Worm (Caenorhabditis elegans) whole organism, L1 larva: ENCODE measurements around the gene srx-34.

ENCODE experiments used
- C04F5.9 ChIP-seq: sonication (generic microtip); optimal IDR thresholded peaks from 2 replicates; lab custom pipeline; 2016; ENCODE audit warnings: missing genetic modification characterization, missing compliant biosample characterization
- C16A3.4 ChIP-seq: fragments of 150-350 bp; optimal IDR thresholded peaks from 2 replicates; lab custom pipeline; 2014; ENCODE audit warnings: missing biosample characterization, missing genetic modification characterization
- C34B4.2 ChIP-seq: sonication (generic microtip); optimal IDR thresholded peaks from 2 replicates; lab custom pipeline; 2017; ENCODE audit warnings: mild to moderate bottlenecking, missing genetic modification characterization, missing compliant biosample characterization
- alr-1 ChIP-seq: fragments of 200-800 bp; sonication (Bioruptor generic); optimal IDR thresholded peaks from 2 replicates; lab custom pipeline; 2018; ENCODE audit warnings: borderline replicate concordance, mild to moderate bottlenecking, missing genetic modification characterization, missing compliant biosample characterization
- aly-2 ChIP-seq: fragments of 150-350 bp; optimal IDR thresholded peaks from 2 replicates; lab custom pipeline; 2014; ENCODE audit warnings: missing biosample characterization, missing genetic modification characterization
- ama-1 ChIP-seq: fragments of 150-350 bp; optimal IDR thresholded peaks from 2 replicates; lab custom pipeline; 2014
- blmp-1 ChIP-seq: fragments of 150-350 bp; optimal IDR thresholded peaks from 2 replicates; lab custom pipeline; 2014; ENCODE audit warnings: missing biosample characterization, missing genetic modification characterization
- ceh-8 ChIP-seq: fragments of 200-800 bp; sonication (Bioruptor generic); optimal IDR thresholded peaks from 2 replicates; lab custom pipeline; 2018; ENCODE audit warnings: mild to moderate bottlenecking, missing genetic modification characterization, moderate library complexity, missing compliant biosample characterization
- ceh-88 ChIP-seq: fragments of 200-800 bp; sonication (Bioruptor generic); IDR thresholded peaks from 2 replicates; pipeline ENCODE4 v1.3.6; 2022; ENCODE audit warnings: missing genetic modification characterization, missing compliant biosample characterization
- dpl-1 ChIP-seq, 3 experiments: fragments of 150-350 bp in 2 of 3; sonication (generic microtip) in 1 of 3; optimal IDR thresholded peaks; 2 replicates each; lab custom pipeline; 2014 to 2017; ENCODE audit warnings: missing biosample characterization in 3 of 3, missing genetic modification characterization in 3 of 3, missing genetic modification reagents in 3 of 3
- dsc-1 ChIP-seq: sonication (generic microtip); optimal IDR thresholded peaks from 2 replicates; lab custom pipeline; 2016; ENCODE audit warnings: mild to moderate bottlenecking, missing genetic modification characterization, missing compliant biosample characterization
- efl-1 ChIP-seq, 4 experiments: fragments of 150-350 bp; optimal IDR thresholded peaks in 3 of 4; peaks in 1 of 4; 1 replicate in 1 of 4; 2 replicates in 3 of 4; lab custom pipeline; 2014; ENCODE audit warnings: missing biosample characterization in 2 of 4, missing genetic modification characterization in 2 of 4, missing genetic modification reagents in 2 of 4
- egl-13 ChIP-seq: sonication (generic microtip); optimal IDR thresholded peaks from 2 replicates; lab custom pipeline; 2016; ENCODE audit warnings: missing genotype, missing genetic modification reagents, missing genetic modification characterization, missing compliant biosample characterization
- elt-2 ChIP-seq: sonication (generic microtip); optimal IDR thresholded peaks from 2 replicates; lab custom pipeline; 2016; ENCODE audit warnings: missing genetic modification characterization, mild to moderate bottlenecking, inconsistent platforms, missing compliant biosample characterization, missing genetic modification reagents
- elt-3 ChIP-seq, 6 experiments: fragments of 150-350 bp in 1 of 6; sonication (generic microtip); optimal IDR thresholded peaks; 2 replicates each; lab custom pipeline; 2017 to 2018; ENCODE audit warnings: missing biosample characterization in 6 of 6, missing genetic modification characterization in 6 of 6, inconsistent platforms in 1 of 6
- ets-5 ChIP-seq: fragments of 200-800 bp; sonication (Bioruptor generic); IDR thresholded peaks from 2 replicates; pipeline ENCODE4 v1.3.6; 2022; ENCODE audit warnings: missing genetic modification characterization, missing compliant biosample characterization
- fos-1 ChIP-seq: fragments of 150-350 bp; optimal IDR thresholded peaks from 2 replicates; lab custom pipeline; 2014; ENCODE audit warnings: missing biosample characterization, missing genetic modification characterization
- irx-1 ChIP-seq: sonication (generic microtip); optimal IDR thresholded peaks from 2 replicates; lab custom pipeline; 2016; ENCODE audit warnings: missing genetic modification characterization, missing compliant biosample characterization
- jun-1 ChIP-seq: fragments of 150-350 bp; optimal IDR thresholded peaks from 2 replicates; lab custom pipeline; 2014; ENCODE audit warnings: missing biosample characterization, missing genetic modification reagents, missing genetic modification characterization
- lin-13 ChIP-seq: fragments of 150-350 bp; optimal IDR thresholded peaks from 2 replicates; lab custom pipeline; 2014; ENCODE audit warnings: missing biosample characterization, missing genetic modification reagents, missing genetic modification characterization
- lin-14 ChIP-seq: fragments of 200-800 bp; sonication (Bioruptor generic); optimal IDR thresholded peaks from 2 replicates; lab custom pipeline; 2018; ENCODE audit warnings: mild to moderate bottlenecking, missing genetic modification characterization, moderate library complexity, missing compliant biosample characterization
- lin-35 ChIP-seq, 2 experiments: fragments of 150-350 bp; optimal IDR thresholded peaks; 2 replicates each; lab custom pipeline; 2014; ENCODE audit warnings: missing biosample characterization in 2 of 2, missing genetic modification characterization in 2 of 2, missing genetic modification reagents in 2 of 2
- lin-39 ChIP-seq: fragments of 150-350 bp; optimal IDR thresholded peaks from 2 replicates; lab custom pipeline; 2014; ENCODE audit warnings: missing biosample characterization, missing genetic modification reagents, missing genetic modification characterization
- lsy-2 ChIP-seq, 2 experiments: fragments of 150-350 bp; optimal IDR thresholded peaks; 2 replicates each; lab custom pipeline; 2014; ENCODE audit warnings: missing biosample characterization in 2 of 2, missing genetic modification characterization in 2 of 2
- mdl-1 ChIP-seq, 2 experiments: fragments of 150-350 bp; optimal IDR thresholded peaks; 2 replicates each; lab custom pipeline; 2014 to 2017; ENCODE audit warnings: missing biosample characterization in 2 of 2, missing genetic modification characterization in 2 of 2, inconsistent platforms in 1 of 2
- mep-1 ChIP-seq: fragments of 150-350 bp; optimal IDR thresholded peaks from 2 replicates; lab custom pipeline; 2014; ENCODE audit warnings: missing biosample characterization, missing genetic modification characterization
- nhr-11 ChIP-seq: fragments of 150-350 bp; optimal IDR thresholded peaks from 2 replicates; lab custom pipeline; 2014; ENCODE audit warnings: missing biosample characterization, missing genetic modification characterization
- nhr-12 ChIP-seq: sonication (generic microtip); optimal IDR thresholded peaks from 2 replicates; lab custom pipeline; 2017; ENCODE audit warnings: missing biosample characterization, missing genetic modification characterization
- nhr-19 ChIP-seq: fragments of 200-800 bp; sonication (Bioruptor generic); conservative IDR thresholded peaks from 2 replicates; pipeline ENCODE4 v1.3.6; 2022; ENCODE audit warnings: missing genetic modification characterization, missing compliant biosample characterization
- nhr-20 ChIP-seq: sonication (generic microtip); optimal IDR thresholded peaks from 2 replicates; lab custom pipeline; 2016; ENCODE audit warnings: mild to moderate bottlenecking, missing genetic modification characterization, missing compliant biosample characterization
- nhr-28 ChIP-seq: fragments of 150-350 bp; optimal IDR thresholded peaks from 2 replicates; lab custom pipeline; 2014; ENCODE audit warnings: missing biosample characterization, missing genetic modification characterization
- nhr-47 ChIP-seq: sonication (generic microtip); optimal IDR thresholded peaks from 2 replicates; lab custom pipeline; 2016; ENCODE audit warnings: mild to moderate bottlenecking, missing genetic modification characterization, moderate library complexity, missing compliant biosample characterization
- nhr-71 ChIP-seq: sonication (generic microtip); optimal IDR thresholded peaks from 2 replicates; lab custom pipeline; 2016; ENCODE audit warnings: mild to moderate bottlenecking, missing genetic modification characterization, moderate library complexity, missing compliant biosample characterization
- nhr-77 ChIP-seq: fragments of 150-350 bp; optimal IDR thresholded peaks from 2 replicates; lab custom pipeline; 2014; ENCODE audit warnings: missing biosample characterization, missing genetic modification characterization
- nhr-85 ChIP-seq: sonication (generic microtip); peaks from one replicate; lab custom pipeline; 2016; ENCODE audit warnings: missing genetic modification characterization, inconsistent platforms, missing compliant biosample characterization
- nhr-90 ChIP-seq: sonication (generic microtip); optimal IDR thresholded peaks from 2 replicates; lab custom pipeline; 2016; ENCODE audit warnings: mild to moderate bottlenecking, missing genetic modification characterization, missing compliant biosample characterization; ENCODE audit not compliant: poor library complexity
- pax-3 ChIP-seq: fragments of 200-800 bp; sonication (Bioruptor generic); optimal IDR thresholded peaks from 2 replicates; lab custom pipeline; 2018; ENCODE audit warnings: mild to moderate bottlenecking, missing genetic modification characterization, moderate library complexity, missing compliant biosample characterization
- skn-1 ChIP-seq: fragments of 150-350 bp; optimal IDR thresholded peaks from 2 replicates; lab custom pipeline; 2014; ENCODE audit warnings: missing biosample characterization, missing genetic modification characterization
- snu-23 ChIP-seq: sonication (generic microtip); optimal IDR thresholded peaks from 2 replicates; lab custom pipeline; 2016; ENCODE audit warnings: missing genetic modification characterization, missing compliant biosample characterization
- sox-4 ChIP-seq: sonication (generic microtip); optimal IDR thresholded peaks from 2 replicates; lab custom pipeline; 2016; ENCODE audit warnings: missing genetic modification characterization, missing compliant biosample characterization
- tbx-2 ChIP-seq: sonication (generic microtip); optimal IDR thresholded peaks from 2 replicates; lab custom pipeline; 2016; ENCODE audit warnings: missing genetic modification characterization, missing compliant biosample characterization
- unc-130 ChIP-seq: fragments of 150-350 bp; optimal IDR thresholded peaks from 2 replicates; lab custom pipeline; 2017; ENCODE audit warnings: missing biosample characterization, missing genetic modification characterization, inconsistent platforms
- unc-62 ChIP-seq: fragments of 150-350 bp; optimal IDR thresholded peaks from 2 replicates; lab custom pipeline; 2014; ENCODE audit warnings: missing biosample characterization, missing genetic modification reagents, missing genetic modification characterization
- zip-4 ChIP-seq: fragments of 200-800 bp; sonication (Bioruptor generic); optimal IDR thresholded peaks from 2 replicates; lab custom pipeline; 2018; ENCODE audit warnings: mild to moderate bottlenecking, missing genetic modification characterization, moderate library complexity, missing compliant biosample characterization
- ztf-11 ChIP-seq, 2 experiments: sonication (generic microtip); optimal IDR thresholded peaks; 2 replicates each; lab custom pipeline; 2016 to 2017; ENCODE audit warnings: missing genetic modification characterization in 2 of 2, missing biosample characterization in 1 of 2, missing compliant biosample characterization in 1 of 2

The srx-34 gene

ce11 chrV:7093720-7094401, 26.2 kb downstream of the srx-34 start, which contains the start of gene nhr-135:
Gene nhr-135 (minus strand): TSS chrV:7093770.
- TF ChIP-seq elt-3 (tag; optimal IDR thresholded peaks at IDR 0.05; lab: Kevin White, UChicago) (peak in 4 of 6 experiments; percentile 12 to 69 (median 49)), elt-2 (tag; lab: Kevin White, UChicago) (peak; percentile 81), nhr-47 (tag; lab: Kevin White, UChicago) (peak; percentile 27), C34B4.2 (tag; lab: Kevin White, UChicago) (no peak), nhr-90 (peak; percentile 60), aly-2 (no peak), lin-13 (GFP tag; lab: Kevin White, UChicago) (no peak), unc-130 (tag; lab: Kevin White, UChicago) (peak; percentile 56), nhr-85 (tag; lab: Kevin White, UChicago) (peak; percentile 57), irx-1 (tag; lab: Kevin White, UChicago) (no peak), C16A3.4 (peak; percentile 6), tbx-2 (tag; lab: Kevin White, UChicago) (peak; percentile 40), lin-14 (GFP tag; lab: Kevin White, UChicago) (peak; percentile 83), nhr-20 (tag; lab: Kevin White, UChicago) (peak; percentile 93), snu-23 (GFP tag; lab: Kevin White, UChicago) (peak; percentile 70), ceh-88 (GFP tag; lab: Robert Waterston, UW) (no peak), pax-3 (no peak), jun-1 (tag; lab: Kevin White, UChicago) (no peak), efl-1 (optimal IDR thresholded peaks at IDR 0.05; lab: Kevin White, UChicago) (peak in 1 of 2 experiments; percentile 30), efl-1 (GFP tag; optimal IDR thresholded peaks at IDR 0.05 in 1 of 2; lab: Kevin White, UChicago) (peak; percentile 24 to 40), nhr-77 (peak; percentile 43), dpl-1 (GFP tag; optimal IDR thresholded peaks at IDR 0.05; lab: Kevin White, UChicago) (peak in 2 of 3 experiments; percentile 28 to 32), mdl-1 (tag; optimal IDR thresholded peaks at IDR 0.05; lab: Kevin White, UChicago) (peak in 1 of 2 experiments; percentile 89), nhr-71 (tag; lab: Kevin White, UChicago) (peak; percentile 66), mep-1 (tag; lab: Kevin White, UChicago) (peak; percentile 58), lsy-2 (tag; optimal IDR thresholded peaks at IDR 0.05; lab: Kevin White, UChicago) (peak in 1 of 2 experiments; percentile 50), lin-35 (GFP tag; optimal IDR thresholded peaks at IDR 0.05; lab: Kevin White, UChicago) (peak in 1 of 2 experiments; percentile 77), fos-1 (tag; lab: Kevin White, UChicago) (no peak), dsc-1 (no peak), ceh-8 (GFP tag; lab: Kevin White, UChicago) (no peak), egl-13 (tag; lab: Kevin White, UChicago) (no peak), blmp-1 (tag; lab: Kevin White, UChicago) (peak; percentile 99), nhr-19 (GFP tag; lab: Robert Waterston, UW) (peak; percentile 25), sox-4 (tag; lab: Kevin White, UChicago) (no peak)

ce11 chrV:7091287-7091686, 28.8 kb downstream of the srx-34 start, which contains the start of gene nhr-286:
Gene nhr-286 (minus strand): TSS chrV:7091610.
- peak; percentile 39 for TF ChIP-seq ama-1
- TF ChIP-seq skn-1: no peak
- peak; percentile 51 for TF ChIP-seq nhr-20 (tag; lab: Kevin White, UChicago)
- no peak for TF ChIP-seq nhr-12
- TF ChIP-seq lsy-2 (tag; optimal IDR thresholded peaks at IDR 0.05; lab: Kevin White, UChicago): no peak
- TF ChIP-seq ets-5: no peak
- peak; percentile 50 for TF ChIP-seq nhr-85 (tag; lab: Kevin White, UChicago)
- no peak for TF ChIP-seq lin-39 (tag; lab: Kevin White, UChicago)

- peak; percentile 36 to 53 for TF ChIP-seq lsy-2 (tag; optimal IDR thresholded peaks at IDR 0.05; lab: Kevin White, UChicago)
- TF ChIP-seq unc-62 (GFP tag; lab: Kevin White, UChicago): no peak
- peak; percentile 71 for TF ChIP-seq nhr-19 (GFP tag; lab: Robert Waterston, UW)
- TF ChIP-seq elt-2 (tag; lab: Kevin White, UChicago): no peak
- TF ChIP-seq nhr-20 (tag; lab: Kevin White, UChicago): peak; percentile 100
- TF ChIP-seq nhr-71 (tag; lab: Kevin White, UChicago): peak; percentile 77
- TF ChIP-seq zip-4 (GFP tag; lab: Kevin White, UChicago): no peak
- TF ChIP-seq lin-35 (GFP tag; optimal IDR thresholded peaks at IDR 0.05; lab: Kevin White, UChicago): peak in 1 of 2 experiments; percentile 81
- TF ChIP-seq alr-1 (tag; lab: Kevin White, UChicago): no peak
- no peak for TF ChIP-seq nhr-12
- TF ChIP-seq nhr-90: peak; percentile 65
- TF ChIP-seq nhr-28 (tag; lab: Kevin White, UChicago): no peak
- TF ChIP-seq elt-3 (tag; optimal IDR thresholded peaks at IDR 0.05; lab: Kevin White, UChicago): peak in 3 of 6 experiments; percentile 64 to 94 (median 75)
- TF ChIP-seq nhr-47 (tag; lab: Kevin White, UChicago): peak; percentile 27
- peak in 1 of 3 experiments; percentile 24 for TF ChIP-seq dpl-1 (GFP tag; optimal IDR thresholded peaks at IDR 0.05; lab: Kevin White, UChicago)
- TF ChIP-seq nhr-85 (tag; lab: Kevin White, UChicago): peak; percentile 97
- no peak for TF ChIP-seq C04F5.9 (tag; lab: Kevin White, UChicago)
- TF ChIP-seq ets-5: no peak
- TF ChIP-seq lin-13 (GFP tag; lab: Kevin White, UChicago): no peak
- no peak for TF ChIP-seq nhr-11
- TF ChIP-seq blmp-1 (tag; lab: Kevin White, UChicago): peak; percentile 70
- peak; percentile 67 for TF ChIP-seq tbx-2 (tag; lab: Kevin White, UChicago)
- no peak for TF ChIP-seq ztf-11 (tag; optimal IDR thresholded peaks at IDR 0.05; lab: Kevin White, UChicago)
Measured at ce11 chrV:7089217-7089616, 30.9 kb downstream of the srx-34 start.
